Worm (Caenorhabditis elegans) whole organism, late embryonic: Measurements from ENCODE around the gene srd-46.

ENCODE experiments used
- ets-4 ChIP-seq: sonication (generic microtip); optimal IDR thresholded peaks from 2 replicates; lab custom pipeline; 2016; ENCODE audit warnings: missing genetic modification characterization, missing compliant biosample characterization
- lin-11 ChIP-seq: fragments of 200-800 bp; sonication (Bioruptor generic); optimal IDR thresholded peaks from 2 replicates; lab custom pipeline; 2018; ENCODE audit warnings: mild to moderate bottlenecking, missing genetic modification characterization, missing compliant biosample characterization
- nhr-232 ChIP-seq: sonication (generic microtip); optimal IDR thresholded peaks from 2 replicates; lab custom pipeline; 2016; ENCODE audit warnings: missing genetic modification characterization, missing compliant biosample characterization
- pha-4 ChIP-seq: fragments of 150-350 bp; optimal IDR thresholded peaks from 2 replicates; lab custom pipeline; 2018; ENCODE audit warnings: missing biosample characterization, missing genetic modification reagents, missing genetic modification characterization
- sox-2 ChIP-seq: fragments of 200-800 bp; sonication (Bioruptor generic); IDR thresholded peaks from 2 replicates; pipeline ENCODE4 v1.3.6; 2022; ENCODE audit warnings: missing genetic modification reagents, missing genetic modification characterization, missing compliant biosample characterization

- TF ChIP-seq sox-2 (GFP tag; lab: Robert Waterston, UW) (no peak), ets-4 (tag; lab: Kevin White, UChicago) (no peak), nhr-232 (no peak), pha-4 (tag; lab: Kevin White, UChicago) (no peak), lin-11 (no peak)
Measured at ce11 chrX:12378293-12378692, 46.4 kb downstream of the srd-46 start, which contains the start of gene glb-13.
